Worm (Caenorhabditis elegans): Measurements from ENCODE around the gene ttr-52.

- TF ChIP-seq him-1 (tag; optimal IDR thresholded peaks at IDR 0.05) (no peak), W03F9.2 (tag; optimal IDR thresholded peaks at IDR 0.05) (no peak)
Measured at ce11 chrIII:13380196-13380595, 24.3 kb upstream of the ttr-52 start, which contains the start of gene T03F6.6.

Data from whole organism, L4/young adult.